Fruit fly (Drosophila melanogaster) whole organism, wandering third instar larva: ENCODE data around the gene RanBP3.

Experiments used
- Abd-B ChIP-seq: fragments of >200 bp; optimal IDR thresholded peaks from 2 replicates; lab custom pipeline; 2017; ENCODE audit warnings: missing biosample characterization, missing genetic modification characterization
- CG32264 ChIP-seq: fragments of 200-800 bp; sonication (Bioruptor generic); optimal IDR thresholded peaks from 2 replicates; lab custom pipeline; 2016; ENCODE audit warnings: missing biosample characterization, missing genetic modification characterization
- CG9705 ChIP-seq: fragments of 200-800 bp; sonication (Bioruptor generic); optimal IDR thresholded peaks from 2 replicates; lab custom pipeline; 2018; ENCODE audit warnings: missing biosample characterization, mild to moderate bottlenecking, missing genetic modification characterization
- CrebA ChIP-seq: fragments of 200-800 bp; sonication (Bioruptor generic); optimal IDR thresholded peaks from 2 replicates; lab custom pipeline; 2016; ENCODE audit warnings: missing biosample characterization, mild to moderate bottlenecking, missing genetic modification characterization, borderline replicate concordance
- Dfd ChIP-seq: fragments of >200 bp; optimal IDR thresholded peaks from 2 replicates; lab custom pipeline; 2017; ENCODE audit warnings: missing biosample characterization, missing genetic modification characterization
- Dif ChIP-seq: fragments of 200-275, 200-300 bp; sonication (Bioruptor generic); optimal IDR thresholded peaks from 2 replicates; lab custom pipeline; 2018; ENCODE audit warnings: missing biosample characterization, missing genetic modification characterization; ENCODE audit not compliant: partially characterized antibody
- GATAd ChIP-seq: sonication (Bioruptor generic); optimal IDR thresholded peaks from 2 replicates; lab custom pipeline; 2016; ENCODE audit warnings: missing biosample characterization, missing genetic modification characterization
- HLH106 ChIP-seq: fragments of 200-800 bp; optimal IDR thresholded peaks from 3 replicates; lab custom pipeline; 2019; ENCODE audit warnings: missing biosample characterization, mild to moderate bottlenecking, missing genetic modification characterization, moderate library complexity
- Hnf4 ChIP-seq: fragments of 200-800 bp; sonication (Bioruptor generic); optimal IDR thresholded peaks from 2 replicates; lab custom pipeline; 2016; ENCODE audit warnings: missing biosample characterization, mild to moderate bottlenecking, missing genetic modification characterization
- Hr83 ChIP-seq: fragments of 200-300 bp; sonication (Bioruptor generic); optimal IDR thresholded peaks from 2 replicates; lab custom pipeline; 2016; ENCODE audit warnings: missing biosample characterization, mild to moderate bottlenecking, missing genetic modification characterization, moderate library complexity; ENCODE audit not compliant: poor library complexity, severe bottlenecking
- Jra ChIP-seq: sonication (Bioruptor generic); optimal IDR thresholded peaks from 2 replicates; lab custom pipeline; 2016; ENCODE audit warnings: missing biosample characterization, missing genetic modification characterization
- Mio ChIP-seq: sonication (Bioruptor generic); optimal IDR thresholded peaks from 2 replicates; lab custom pipeline; 2016; ENCODE audit warnings: missing biosample characterization, missing genetic modification characterization
- OdsH ChIP-seq: fragments of 200-800 bp; sonication (Bioruptor generic); optimal IDR thresholded peaks from 2 replicates; lab custom pipeline; 2016; ENCODE audit warnings: missing biosample characterization, mild to moderate bottlenecking, missing genetic modification characterization
- Rel ChIP-seq, 2 experiments: fragments of 200-800 bp; sonication (Bioruptor generic) in 1 of 2; optimal IDR thresholded peaks; 2 replicates in 1 of 2; 3 replicates in 1 of 2; lab custom pipeline; 2016 to 2019; ENCODE audit warnings: mild to moderate bottlenecking in 2 of 2, missing biosample characterization in 2 of 2, missing genetic modification characterization in 2 of 2, moderate library complexity in 1 of 2
- Sp1 ChIP-seq: fragments of 200-800 bp; sonication (Bioruptor generic); optimal IDR thresholded peaks from 3 replicates; lab custom pipeline; 2019; ENCODE audit warnings: missing biosample characterization, mild to moderate bottlenecking, missing genetic modification characterization, moderate library complexity
- Vsx2 ChIP-seq: fragments of 200-300, 225-300 bp; sonication (Bioruptor generic); optimal IDR thresholded peaks from 2 replicates; lab custom pipeline; 2018; ENCODE audit warnings: missing biosample characterization, missing genetic modification characterization; ENCODE audit not compliant: partially characterized antibody
- br ChIP-seq: fragments of 200-800 bp; sonication (Bioruptor generic); optimal IDR thresholded peaks from 2 replicates; lab custom pipeline; 2016; ENCODE audit warnings: missing biosample characterization, missing genetic modification characterization
- brk ChIP-seq: fragments of 200-800 bp; sonication (Bioruptor generic); optimal IDR thresholded peaks from 2 replicates; lab custom pipeline; 2016; ENCODE audit warnings: missing biosample characterization, mild to moderate bottlenecking, missing genetic modification characterization
- dl ChIP-seq, 2 experiments: fragments of 175-275, 200-275 bp in 1 of 2; fragments of 200-275 bp in 1 of 2; sonication (Bioruptor generic); optimal IDR thresholded peaks; lab custom pipeline; 2018; ENCODE audit warnings: mild to moderate bottlenecking in 2 of 2, missing biosample characterization in 2 of 2, missing genetic modification characterization in 2 of 2, moderate library complexity in 2 of 2; ENCODE audit not compliant: partially characterized antibody in 2 of 2, insufficient read depth in 1 of 2
- dmrt93B ChIP-seq: fragments of 200-800 bp; sonication (Bioruptor generic); optimal IDR thresholded peaks from 2 replicates; lab custom pipeline; 2018; ENCODE audit warnings: missing biosample characterization, mild to moderate bottlenecking, missing genetic modification characterization
- ey ChIP-seq: fragments of 200-800 bp; sonication (Bioruptor generic); optimal IDR thresholded peaks from 2 replicates; lab custom pipeline; 2016; ENCODE audit warnings: missing biosample characterization, missing genetic modification characterization
- foxo ChIP-seq, 2 experiments: fragments of 200-800 bp; sonication (Bioruptor generic); optimal IDR thresholded peaks; 2 replicates in 1 of 2; 3 replicates in 1 of 2; lab custom pipeline; 2016 to 2017; ENCODE audit warnings: missing biosample characterization in 2 of 2, missing genetic modification characterization in 2 of 2
- fru ChIP-seq: fragments of 200-800 bp; sonication (Bioruptor generic); optimal IDR thresholded peaks from 3 replicates; lab custom pipeline; 2016; ENCODE audit warnings: missing biosample characterization, mild to moderate bottlenecking, missing genetic modification characterization
- h ChIP-seq: fragments of 200-800 bp; sonication (Bioruptor generic); optimal IDR thresholded peaks from 3 replicates; lab custom pipeline; 2016; ENCODE audit warnings: missing biosample characterization, mild to moderate bottlenecking, missing genetic modification characterization
- jim ChIP-seq: fragments of 175-275, 200-325 bp; sonication (Bioruptor generic); optimal IDR thresholded peaks from 2 replicates; lab custom pipeline; 2016; ENCODE audit warnings: missing biosample characterization, mild to moderate bottlenecking, missing genetic modification characterization
- lola ChIP-seq: fragments of >200 bp; optimal IDR thresholded peaks from 2 replicates; lab custom pipeline; 2017; ENCODE audit warnings: missing biosample characterization, missing genetic modification characterization
- psq ChIP-seq: fragments of 200-800 bp; sonication (Bioruptor generic); optimal IDR thresholded peaks from 3 replicates; lab custom pipeline; 2017; ENCODE audit warnings: missing biosample characterization, mild to moderate bottlenecking, missing genetic modification characterization, moderate library complexity
- rgr ChIP-seq: fragments of 200-800 bp; sonication (Bioruptor generic); optimal IDR thresholded peaks from 3 replicates; lab custom pipeline; 2016; ENCODE audit warnings: missing biosample characterization, mild to moderate bottlenecking, missing genetic modification characterization
- sage ChIP-seq: fragments of 200-800 bp; sonication (Bioruptor generic); optimal IDR thresholded peaks from 2 replicates; lab custom pipeline; 2016; ENCODE audit warnings: missing biosample characterization, mild to moderate bottlenecking, missing genetic modification characterization
- sv ChIP-seq: fragments of 200-800 bp; sonication (Bioruptor generic); optimal IDR thresholded peaks from 3 replicates; lab custom pipeline; 2016; ENCODE audit warnings: missing biosample characterization, missing genetic modification characterization
- usp ChIP-seq: fragments of >200 bp; optimal IDR thresholded peaks from 2 replicates; lab custom pipeline; 2017; ENCODE audit warnings: missing biosample characterization, missing genetic modification characterization
- woc ChIP-seq: sonication (Bioruptor generic); optimal IDR thresholded peaks from 2 replicates; lab custom pipeline; 2016; ENCODE audit warnings: missing biosample characterization, mild to moderate bottlenecking, missing genetic modification characterization

RanBP3 gene

dm6 chr3R:23787632-23787960, 35.0 kb upstream of the RanBP3 start:
- no peak for TF ChIP-seq foxo (GFP tag; optimal IDR thresholded peaks at IDR 0.05; lab: Kevin White, UChicago)

DNA sequence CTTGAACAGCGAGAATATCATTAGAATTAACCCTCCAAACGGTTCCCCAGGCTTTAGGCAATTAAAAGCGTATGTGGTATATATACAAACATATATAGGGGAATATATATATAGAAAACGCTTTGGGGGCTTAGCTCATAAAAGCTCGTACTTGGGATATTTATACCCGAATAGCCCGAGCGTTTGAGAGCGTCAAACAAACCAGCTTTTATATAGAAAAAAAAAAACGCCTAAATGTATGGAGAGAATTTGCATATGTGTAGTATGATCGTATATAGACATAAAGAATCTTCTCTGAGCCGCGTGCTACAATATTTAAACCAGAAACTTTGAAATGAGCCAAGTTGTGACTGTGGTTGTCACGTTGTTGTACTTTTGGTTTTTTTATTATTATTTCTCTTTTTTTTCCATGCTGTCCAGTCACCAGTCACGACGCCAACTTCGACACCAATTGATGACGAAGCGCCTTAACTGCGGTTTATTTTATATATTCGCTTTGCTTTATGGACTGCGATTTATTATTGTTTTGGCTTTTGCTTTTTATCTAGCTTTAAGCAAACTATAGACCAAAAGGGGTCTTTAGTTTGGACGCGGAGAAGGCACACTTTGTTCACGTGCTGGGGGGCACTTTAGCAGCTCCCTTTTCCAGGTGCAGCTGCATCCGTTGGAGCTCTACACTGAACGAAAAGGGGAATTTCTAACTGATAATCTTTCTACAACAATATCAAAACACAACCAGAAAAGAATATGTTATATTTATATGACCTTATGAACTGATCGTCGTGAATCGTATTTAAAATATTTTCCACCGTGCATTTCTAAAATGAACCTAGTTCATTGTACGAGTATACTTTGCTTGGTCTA, 34.4 kb upstream of the RanBP3 start:
- TF ChIP-seq foxo (GFP tag; optimal IDR thresholded peaks at IDR 0.05; lab: Kevin White, UChicago) (peak in 1 of 2 experiments; percentile 30), Abd-B (no peak), h (GFP tag; lab: Kevin White, UChicago) (no peak)

DNA sequence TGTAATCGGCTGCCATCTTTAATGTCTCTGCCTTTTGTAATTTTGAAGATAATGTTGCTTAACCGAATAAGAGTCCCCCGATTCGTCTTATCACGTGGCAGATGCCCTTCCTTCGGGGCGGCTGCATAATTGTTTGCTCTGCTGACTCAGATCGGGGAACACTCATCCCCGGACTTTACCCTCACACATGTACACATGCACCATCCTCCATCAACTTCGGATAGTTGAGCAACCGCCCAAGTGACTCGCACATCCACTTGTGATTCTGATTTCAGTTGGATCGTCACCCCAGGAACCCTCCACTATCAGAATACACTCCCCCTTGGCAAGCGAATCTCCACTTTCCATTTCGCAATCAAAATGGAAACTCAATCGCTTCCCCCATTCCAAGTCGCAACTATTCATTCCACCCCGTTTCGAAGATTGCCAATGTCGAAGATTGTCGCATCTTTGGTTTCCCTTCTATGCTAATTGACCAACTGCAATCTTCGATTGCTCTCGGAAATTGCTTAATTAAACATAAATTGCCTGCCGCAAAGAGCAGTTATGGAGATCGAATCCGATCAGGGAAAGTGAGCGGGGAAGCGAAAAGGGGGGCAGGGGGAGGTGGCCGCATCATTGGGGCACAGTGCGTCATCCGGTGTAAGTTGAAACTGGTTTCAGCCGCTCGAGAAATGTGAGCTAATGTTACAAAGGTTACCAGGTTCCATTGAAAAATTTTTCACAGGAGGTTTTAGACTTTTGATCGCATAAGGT, 32.5 kb upstream of the RanBP3 start:
- TF ChIP-seq ey (GFP tag; lab: Kevin White, UChicago) (no peak), brk (GFP tag; lab: Kevin White, UChicago) (no peak), Rel (GFP tag; optimal IDR thresholded peaks at IDR 0.05; lab: Kevin White, UChicago) (no peak), Rel (tag; optimal IDR thresholded peaks at IDR 0.05; lab: Kevin White, UChicago) (no peak), psq (no peak), GATAd (GFP tag; lab: Kevin White, UChicago) (no peak), CrebA (GFP tag; lab: Kevin White, UChicago) (no peak), woc (GFP tag; lab: Kevin White, UChicago) (no peak), Vsx2 (GFP tag; lab: Kevin White, UChicago) (no peak), Abd-B (no peak), Hnf4 (GFP tag; lab: Kevin White, UChicago) (no peak), CG32264 (GFP tag; lab: Kevin White, UChicago) (no peak), OdsH (GFP tag; lab: Kevin White, UChicago) (no peak), Dfd (no peak), usp (no peak), Jra (GFP tag; lab: Kevin White, UChicago) (no peak), CG9705 (GFP tag; lab: Kevin White, UChicago) (no peak), sage (GFP tag; lab: Kevin White, UChicago) (no peak), Mio (GFP tag; lab: Kevin White, UChicago) (no peak), h (GFP tag; lab: Kevin White, UChicago) (no peak)

DNA sequence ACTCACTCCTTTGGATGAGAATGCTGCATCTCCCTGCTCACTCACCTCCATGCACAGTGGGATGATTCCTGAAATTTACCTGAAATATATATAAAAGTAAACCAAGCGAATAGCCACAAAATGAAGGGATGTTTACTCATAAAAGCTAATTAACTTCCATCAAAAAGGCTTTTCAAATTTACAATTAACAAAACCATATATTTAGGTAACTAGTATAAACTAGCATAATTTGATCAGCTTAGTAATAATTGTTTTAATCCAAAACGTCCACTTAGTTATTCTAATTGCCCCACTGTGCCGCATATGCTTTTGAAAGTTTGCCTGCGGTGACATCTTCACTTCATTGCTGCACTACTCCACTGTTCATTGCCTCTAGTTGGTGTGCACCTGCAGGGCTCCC, 31.3 kb upstream of the RanBP3 start:
- TF ChIP-seq GATAd (GFP tag; lab: Kevin White, UChicago): no peak
- no peak for TF ChIP-seq Vsx2 (GFP tag; lab: Kevin White, UChicago)
- peak; percentile 34 for TF ChIP-seq psq
- peak; percentile 60 for TF ChIP-seq rgr (GFP tag; lab: Kevin White, UChicago)
- no peak for TF ChIP-seq CG9705 (GFP tag; lab: Kevin White, UChicago)
- TF ChIP-seq Mio (GFP tag; lab: Kevin White, UChicago): no peak
- TF ChIP-seq usp: no peak
- no peak for TF ChIP-seq Dfd
- TF ChIP-seq ey (GFP tag; lab: Kevin White, UChicago): peak; percentile 64
- TF ChIP-seq Jra (GFP tag; lab: Kevin White, UChicago): no peak
- peak; percentile 75 for TF ChIP-seq fru (GFP tag; lab: Kevin White, UChicago)
- no peak for TF ChIP-seq dl (GFP tag; optimal IDR thresholded peaks at IDR 0.05; lab: Kevin White, UChicago; ENCODE audit: insufficient read depth in 1 of 2, partially characterized antibody in 2 of 2)
- peak; percentile 13 for TF ChIP-seq sv (GFP tag; lab: Kevin White, UChicago)
- peak; percentile 51 for TF ChIP-seq br (GFP tag; lab: Kevin White, UChicago)
- no peak for TF ChIP-seq Dif (GFP tag; lab: Kevin White, UChicago)
- TF ChIP-seq jim (GFP tag; lab: Kevin White, UChicago): no peak
- TF ChIP-seq CG32264 (GFP tag; lab: Kevin White, UChicago): no peak
- TF ChIP-seq foxo (GFP tag; optimal IDR thresholded peaks at IDR 0.05; lab: Kevin White, UChicago): peak in 1 of 2 experiments; percentile 72
- TF ChIP-seq Rel (GFP tag; optimal IDR thresholded peaks at IDR 0.05; lab: Kevin White, UChicago): no peak
- no peak for TF ChIP-seq Rel (tag; optimal IDR thresholded peaks at IDR 0.05; lab: Kevin White, UChicago)
- TF ChIP-seq h (GFP tag; lab: Kevin White, UChicago): peak; percentile 75
- no peak for TF ChIP-seq lola (GFP tag; lab: Kevin White, UChicago)
- peak; percentile 53 for TF ChIP-seq HLH106
- no peak for TF ChIP-seq Hnf4 (GFP tag; lab: Kevin White, UChicago)
- TF ChIP-seq Sp1 (GFP tag; lab: Kevin White, UChicago): peak; percentile 48
- no peak for TF ChIP-seq Hr83 (GFP tag; lab: Kevin White, UChicago)
- no peak for TF ChIP-seq dmrt93B (GFP tag; lab: Kevin White, UChicago)
- TF ChIP-seq OdsH (GFP tag; lab: Kevin White, UChicago): peak; percentile 65
- TF ChIP-seq CrebA (GFP tag; lab: Kevin White, UChicago): no peak
- TF ChIP-seq woc (GFP tag; lab: Kevin White, UChicago): peak; percentile 54
- TF ChIP-seq sage (GFP tag; lab: Kevin White, UChicago): no peak
